Worm (Caenorhabditis elegans) whole organism, young adult: ENCODE data around the gene R02F2.1.
A peak's percentile ranks its signal among the peaks of the same experiment; 100 is the strongest.

Experiments
- F37B4.10 ChIP-seq: fragments of 200-800 bp; sonication (Bioruptor generic); IDR thresholded peaks from 2 replicates; pipeline ENCODE4 v1.3.6; 2022; ENCODE audit warnings: missing genetic modification characterization, missing compliant biosample characterization
- F39B2.1 ChIP-seq: fragments of 200-800 bp; sonication (Bioruptor generic); IDR thresholded peaks from 2 replicates; pipeline ENCODE4 v1.3.6; 2022; ENCODE audit warnings: missing genetic modification reagents, missing genetic modification characterization, missing compliant biosample characterization
- F52B5.7 ChIP-seq: sonication (generic microtip); optimal IDR thresholded peaks from 2 replicates; lab custom pipeline; 2016; ENCODE audit warnings: mild to moderate bottlenecking, missing genetic modification characterization, missing compliant biosample characterization
- F55B11.4 ChIP-seq: sonication (generic microtip); optimal IDR thresholded peaks from 2 replicates; lab custom pipeline; 2016; ENCODE audit warnings: missing compliant biosample characterization, missing genetic modification characterization, borderline replicate concordance; ENCODE audit not compliant: insufficient read depth
- Y67H2A.10 ChIP-seq: fragments of 200-800 bp; sonication (Bioruptor generic); conservative IDR thresholded peaks from 2 replicates; pipeline ENCODE4 v1.3.6; 2022; ENCODE audit warnings: missing genetic modification reagents, missing genetic modification characterization, missing compliant biosample characterization
- aptf-2 ChIP-seq: fragments of 200-800 bp; sonication (Bioruptor generic); conservative IDR thresholded peaks from 2 replicates; pipeline ENCODE4 v1.3.6; 2022; ENCODE audit warnings: missing genetic modification reagents, missing genetic modification characterization, missing compliant biosample characterization
- aptf-3 ChIP-seq: fragments of 200-800 bp; sonication (Bioruptor generic); IDR thresholded peaks from 2 replicates; pipeline ENCODE4 v1.3.6; 2022; ENCODE audit warnings: missing genetic modification characterization, missing compliant biosample characterization
- attf-5 ChIP-seq: fragments of 200-800 bp; sonication (Bioruptor generic); optimal IDR thresholded peaks from 2 replicates; lab custom pipeline; 2018; ENCODE audit warnings: mild to moderate bottlenecking, missing genetic modification characterization, missing compliant biosample characterization
- attf-6 ChIP-seq: fragments of 200-800 bp; sonication (Bioruptor generic); IDR thresholded peaks from 2 replicates; pipeline ENCODE4 v1.3.6; 2022; ENCODE audit warnings: missing genetic modification reagents, missing genetic modification characterization, missing compliant biosample characterization
- ceh-27 ChIP-seq: fragments of 200-800 bp; sonication (Bioruptor generic); optimal IDR thresholded peaks from 2 replicates; lab custom pipeline; 2018; ENCODE audit warnings: mild to moderate bottlenecking, missing genetic modification characterization, moderate library complexity, missing compliant biosample characterization
- dox-1 ChIP-seq: fragments of 200-800 bp; sonication (Bioruptor generic); IDR thresholded peaks from 2 replicates; pipeline ENCODE4 v1.3.6; 2022; ENCODE audit warnings: missing genetic modification reagents, missing genetic modification characterization, missing compliant biosample characterization
- egl-44 ChIP-seq: fragments of 200-800 bp; sonication (Bioruptor generic); IDR thresholded peaks from 2 replicates; pipeline ENCODE4 v1.3.6; 2022; ENCODE audit warnings: missing genetic modification reagents, missing genetic modification characterization, missing compliant biosample characterization
- ekl-4 ChIP-seq: fragments of 200-800 bp; sonication (Bioruptor generic); IDR thresholded peaks from 2 replicates; pipeline ENCODE4 v1.3.6; 2022; ENCODE audit warnings: missing genetic modification reagents, missing genetic modification characterization, missing compliant biosample characterization
- him-1 ChIP-seq: sonication (generic microtip); optimal IDR thresholded peaks from 2 replicates; lab custom pipeline; 2016; ENCODE audit warnings: missing genotype, missing genetic modification reagents, missing genetic modification characterization, missing compliant biosample characterization
- hlh-12 ChIP-seq: sonication (generic microtip); optimal IDR thresholded peaks from 2 replicates; lab custom pipeline; 2016; ENCODE audit warnings: missing genetic modification characterization, missing compliant biosample characterization
- hmg-20 ChIP-seq: fragments of 200-800 bp; sonication (Bioruptor generic); IDR thresholded peaks from 2 replicates; pipeline ENCODE4 v1.3.6; 2022; ENCODE audit warnings: missing genetic modification reagents, missing genetic modification characterization, missing compliant biosample characterization
- hrde-1 ChIP-seq: sonication (generic microtip); optimal IDR thresholded peaks from 2 replicates; lab custom pipeline; 2016; ENCODE audit warnings: missing genetic modification characterization, mild to moderate bottlenecking, missing compliant biosample characterization, moderate library complexity, missing genotype, missing genetic modification reagents, borderline replicate concordance
- let-607 ChIP-seq, 2 experiments: fragments of 200-800 bp in 1 of 2; sonication (Bioruptor generic) in 1 of 2; sonication (generic microtip) in 1 of 2; optimal IDR thresholded peaks; 2 replicates each; lab custom pipeline; 2016 to 2018; ENCODE audit warnings: mild to moderate bottlenecking in 2 of 2, missing compliant biosample characterization in 2 of 2, missing genetic modification characterization in 2 of 2, moderate library complexity in 2 of 2, missing genotype in 1 of 2
- lin-35 ChIP-seq, 3 experiments: fragments of 150-350 bp in 2 of 3; sonication (generic microtip) in 1 of 3; optimal IDR thresholded peaks; 2 replicates each; lab custom pipeline; 2014 to 2018; ENCODE audit warnings: missing biosample characterization in 3 of 3, missing genetic modification characterization in 3 of 3, missing genetic modification reagents in 3 of 3
- lir-1 ChIP-seq: fragments of 200-800 bp; sonication (Bioruptor generic); conservative IDR thresholded peaks from 2 replicates; pipeline ENCODE4 v1.3.6; 2022; ENCODE audit warnings: missing genetic modification reagents, missing genetic modification characterization, missing compliant biosample characterization
- lsl-1 ChIP-seq: fragments of 200-800 bp; sonication (Bioruptor generic); optimal IDR thresholded peaks from 2 replicates; lab custom pipeline; 2018; ENCODE audit warnings: mild to moderate bottlenecking, missing genetic modification characterization, moderate library complexity, missing compliant biosample characterization
- madf-3 ChIP-seq: fragments of 200-800 bp; sonication (Bioruptor generic); IDR thresholded peaks from 2 replicates; pipeline ENCODE4 v1.3.6; 2022; ENCODE audit warnings: missing genetic modification reagents, missing genetic modification characterization, missing compliant biosample characterization
- mes-4 ChIP-seq: sonication (generic microtip); optimal IDR thresholded peaks from 2 replicates; lab custom pipeline; 2016; ENCODE audit warnings: missing genotype, missing genetic modification characterization, missing compliant biosample characterization
- nhr-179 ChIP-seq: sonication (generic microtip); optimal IDR thresholded peaks from 2 replicates; lab custom pipeline; 2016; ENCODE audit warnings: mild to moderate bottlenecking, missing genetic modification characterization, missing compliant biosample characterization
- pbrm-1 ChIP-seq: fragments of 200-800 bp; sonication (Bioruptor generic); IDR thresholded peaks from 2 replicates; pipeline ENCODE4 v1.3.6; 2022; ENCODE audit warnings: missing genetic modification reagents, missing genetic modification characterization, missing compliant biosample characterization
- rcor-1 ChIP-seq: fragments of 200-800 bp; sonication (Bioruptor generic); IDR thresholded peaks from 2 replicates; pipeline ENCODE4 v1.3.6; 2022; ENCODE audit warnings: missing genetic modification reagents, missing genetic modification characterization, missing compliant biosample characterization
- snpc-1.1 ChIP-seq: sonication (generic microtip); optimal IDR thresholded peaks from 2 replicates; lab custom pipeline; 2017; ENCODE audit warnings: missing genetic modification characterization, mild to moderate bottlenecking, missing compliant biosample characterization, antibody characterized with exemption, moderate library complexity, missing genotype, missing genetic modification reagents; ENCODE audit not compliant: insufficient read depth
- snpc-3.4 ChIP-seq: sonication (generic microtip); optimal IDR thresholded peaks from 2 replicates; lab custom pipeline; 2017; ENCODE audit warnings: missing genetic modification characterization, mild to moderate bottlenecking, missing compliant biosample characterization, antibody characterized with exemption, moderate library complexity, missing genotype, missing genetic modification reagents
- snpc-4 ChIP-seq, 5 experiments: fragments of 150-350 bp in 1 of 5; sonication (generic microtip) in 4 of 5; optimal IDR thresholded peaks; 2 replicates each; lab custom pipeline; 2014 to 2018; ENCODE audit warnings: missing genetic modification characterization in 5 of 5, missing biosample characterization in 3 of 5, antibody characterized with exemption in 2 of 5, mild to moderate bottlenecking in 2 of 5, missing compliant biosample characterization in 2 of 5, missing genotype in 2 of 5, moderate library complexity in 2 of 5, missing genetic modification reagents in 1 of 5
- somi-1 ChIP-seq: fragments of 200-800 bp; sonication (Bioruptor generic); optimal IDR thresholded peaks from 2 replicates; lab custom pipeline; 2018; ENCODE audit warnings: mild to moderate bottlenecking, missing genetic modification characterization, missing compliant biosample characterization
- tbx-9 ChIP-seq: sonication (generic microtip); optimal IDR thresholded peaks from 2 replicates; lab custom pipeline; 2016; ENCODE audit warnings: borderline replicate concordance, missing genetic modification characterization, inconsistent platforms, missing compliant biosample characterization
- tlf-1 ChIP-seq: fragments of 200-800 bp; sonication (Bioruptor generic); optimal IDR thresholded peaks from 2 replicates; lab custom pipeline; 2018; ENCODE audit warnings: mild to moderate bottlenecking, missing genetic modification characterization, missing compliant biosample characterization
- zim-3 ChIP-seq: sonication (generic microtip); optimal IDR thresholded peaks from 2 replicates; lab custom pipeline; 2017; ENCODE audit warnings: mild to moderate bottlenecking, missing genetic modification characterization, moderate library complexity, missing compliant biosample characterization
- ztf-22 ChIP-seq: fragments of 200-800 bp; sonication (Bioruptor generic); optimal IDR thresholded peaks from 2 replicates; lab custom pipeline; 2018; ENCODE audit warnings: mild to moderate bottlenecking, missing genetic modification characterization, moderate library complexity, missing compliant biosample characterization
- ztf-25 ChIP-seq: fragments of 200-800 bp; sonication (Bioruptor generic); IDR thresholded peaks from 2 replicates; pipeline ENCODE4 v1.3.6; 2022; ENCODE audit warnings: missing genetic modification reagents, missing genetic modification characterization, missing compliant biosample characterization

Gene R02F2.1

ce11 chrIII:5506023-5506597, 4.4 kb downstream of the R02F2.1 start (continued):
- TF ChIP-seq lin-35 (GFP tag; optimal IDR thresholded peaks at IDR 0.05; lab: Kevin White, UChicago): peak in 1 of 3 experiments; percentile 9
- no peak for TF ChIP-seq Y67H2A.10
- peak in 1 of 2 experiments; percentile 49 for TF ChIP-seq let-607 (tag; optimal IDR thresholded peaks at IDR 0.05; lab: Kevin White, UChicago)
- no peak for TF ChIP-seq lsl-1
- TF ChIP-seq him-1: no peak
- TF ChIP-seq tbx-9 (tag; lab: Kevin White, UChicago): no peak
- no peak for TF ChIP-seq hlh-12 (tag; lab: Kevin White, UChicago)
- TF ChIP-seq ceh-27 (GFP tag; lab: Kevin White, UChicago): no peak
- TF ChIP-seq tlf-1: peak; percentile 1
- peak; percentile 63 for TF ChIP-seq nhr-179 (tag; lab: Kevin White, UChicago)
- peak; percentile 29 for TF ChIP-seq hrde-1 (tag; lab: Kevin White, UChicago)
- TF ChIP-seq F52B5.7 (tag; lab: Kevin White, UChicago): no peak
- TF ChIP-seq lir-1 (GFP tag; lab: Robert Waterston, UW): 0 out of 2 replicates have a peak, but pooled peaks have one; percentile 12
- TF ChIP-seq attf-5 (GFP tag; lab: Kevin White, UChicago): peak; percentile 22
- 0 out of 2 replicates have a peak, but pooled peaks have one; percentile 19 for TF ChIP-seq dox-1 (GFP tag; lab: Robert Waterston, UW)
- no peak for TF ChIP-seq snpc-4 (GFP tag; optimal IDR thresholded peaks at IDR 0.05; lab: Kevin White, UChicago)
- TF ChIP-seq snpc-4 (tag; optimal IDR thresholded peaks at IDR 0.05; lab: Kevin White, UChicago): peak in 1 of 4 experiments; percentile 12
- peak; percentile 62; the same call in 1 of the 2 replicates for TF ChIP-seq hmg-20 (GFP tag; lab: Robert Waterston, UW)
- TF ChIP-seq somi-1 (GFP tag; lab: Kevin White, UChicago): no peak
- no peak for TF ChIP-seq ztf-25 (GFP tag; lab: Robert Waterston, UW)
- no peak for TF ChIP-seq aptf-2 (GFP tag; lab: Robert Waterston, UW)
- TF ChIP-seq snpc-3.4 (tag; lab: Kevin White, UChicago): peak; percentile 7
- no peak for TF ChIP-seq attf-6
- no peak for TF ChIP-seq ztf-22 (GFP tag; lab: Kevin White, UChicago)
- TF ChIP-seq F39B2.1 (GFP tag; lab: Robert Waterston, UW): no peak
- TF ChIP-seq rcor-1 (GFP tag; lab: Robert Waterston, UW): no peak
- TF ChIP-seq F55B11.4 (tag; lab: Kevin White, UChicago): no peak
- no peak for TF ChIP-seq mes-4 (tag; lab: Kevin White, UChicago)
- TF ChIP-seq ekl-4 (GFP tag; lab: Robert Waterston, UW): peak; percentile 85
- TF ChIP-seq snpc-1.1 (tag; lab: Kevin White, UChicago): no peak
- TF ChIP-seq, all 124 proteins: peak for 42

ce11 chrIII:5506936-5507335, 5.3 kb downstream of the R02F2.1 start:
- no peak for TF ChIP-seq aptf-3 (GFP tag; lab: Robert Waterston, UW)
- no peak for TF ChIP-seq egl-44 (GFP tag; lab: Robert Waterston, UW)
- 0 out of 2 replicates have a peak, but pooled peaks have one; percentile 76 for TF ChIP-seq F37B4.10
- no peak for TF ChIP-seq pbrm-1 (GFP tag; lab: Robert Waterston, UW)

ce11 chrIII:5508669-5509068, 7.0 kb downstream of the R02F2.1 start, which contains the start of gene D1044.7:
Gene D1044.7, minus strand, starts transcription at chrIII:5508769.
- TF ChIP-seq zim-3 (no peak), madf-3 (GFP tag; lab: Robert Waterston, UW) (peak; percentile 34; the same call in 1 of the 2 replicates)
